Worm (Caenorhabditis elegans): ENCODE data around the gene hlh-30.
A peak's percentile ranks its signal among the peaks of the same experiment; 100 is the strongest.

hlh-30 gene

ce11 chrIV:4024159-4025004, 10.4 kb downstream of the hlh-30 start (continued):
- TF ChIP-seq nhr-20 (tag; optimal IDR thresholded peaks at IDR 0.05) = peak; percentile 86
- TF ChIP-seq egl-27 (tag; optimal IDR thresholded peaks at IDR 0.05) = no peak
- TF ChIP-seq lin-14 (GFP tag; optimal IDR thresholded peaks at IDR 0.05) = peak; percentile 93
- no peak for TF ChIP-seq nhr-28 (tag; optimal IDR thresholded peaks at IDR 0.05)
- TF ChIP-seq egl-13 (tag; optimal IDR thresholded peaks at IDR 0.05) = peak; percentile 44
- no peak for TF ChIP-seq C34B4.2 (tag; optimal IDR thresholded peaks at IDR 0.05)
- no peak for TF ChIP-seq lin-15B (tag; optimal IDR thresholded peaks at IDR 0.05)
- peak; percentile 58 for TF ChIP-seq mef-2 (tag; optimal IDR thresholded peaks at IDR 0.05)
- TF ChIP-seq elt-2 (tag; optimal IDR thresholded peaks at IDR 0.05) = peak; percentile 67
- TF ChIP-seq nhr-76 (tag; optimal IDR thresholded peaks at IDR 0.05) = no peak
- TF ChIP-seq lir-3 (tag; optimal IDR thresholded peaks at IDR 0.05; ENCODE audit: poor library complexity) = peak; percentile 30
- peak; percentile 50 for TF ChIP-seq mep-1 (tag; optimal IDR thresholded peaks at IDR 0.05)
- TF ChIP-seq hlh-17 (GFP tag; optimal IDR thresholded peaks at IDR 0.05; ENCODE audit: borderline replicate concordance) = no peak
- TF ChIP-seq sup-37 (GFP tag; optimal IDR thresholded peaks at IDR 0.05) = peak; percentile 50
- peak; percentile 96 for TF ChIP-seq nhr-85 (tag)
- TF ChIP-seq efl-1 (optimal IDR thresholded peaks at IDR 0.05) = peak; percentile 67 to 72
- TF ChIP-seq efl-1 (GFP tag; optimal IDR thresholded peaks at IDR 0.05 in 1 of 2) = peak; percentile 31 to 94

- TF ChIP-seq lin-35 (GFP tag; optimal IDR thresholded peaks at IDR 0.05) (peak; percentile 5 to 25), unc-86 (tag; optimal IDR thresholded peaks at IDR 0.05) (no peak), nhr-85 (tag) (peak; percentile 64), zip-4 (GFP tag; optimal IDR thresholded peaks at IDR 0.05) (no peak), mdl-1 (tag; optimal IDR thresholded peaks at IDR 0.05) (peak in 1 of 2 experiments; percentile 10), lin-13 (GFP tag; optimal IDR thresholded peaks at IDR 0.05) (no peak), lin-14 (GFP tag; optimal IDR thresholded peaks at IDR 0.05) (peak; percentile 48), mep-1 (tag; optimal IDR thresholded peaks at IDR 0.05) (no peak), snu-23 (GFP tag; optimal IDR thresholded peaks at IDR 0.05) (peak; percentile 23), nhr-71 (tag; optimal IDR thresholded peaks at IDR 0.05) (peak; percentile 31), blmp-1 (tag; optimal IDR thresholded peaks at IDR 0.05) (peak; percentile 52), elt-2 (tag; optimal IDR thresholded peaks at IDR 0.05) (peak; percentile 54), elt-3 (tag; optimal IDR thresholded peaks at IDR 0.05) (peak in 3 of 6 experiments; percentile 9 to 34 (median 15)), lsy-2 (tag; optimal IDR thresholded peaks at IDR 0.05) (peak in 1 of 2 experiments; percentile 26), rnt-1 (tag; optimal IDR thresholded peaks at IDR 0.05) (peak; percentile 33)
Measured at ce11 chrIV:4021847-4022780, 12.6 kb downstream of the hlh-30 start.

- peak; percentile 91 for TF ChIP-seq pag-3 (tag; optimal IDR thresholded peaks at IDR 0.05; ENCODE audit: borderline replicate concordance, insufficient read depth)
- TF ChIP-seq egl-13 (tag; optimal IDR thresholded peaks at IDR 0.05) = peak; percentile 16
- TF ChIP-seq tlp-1 (tag; optimal IDR thresholded peaks at IDR 0.05) = no peak
- TF ChIP-seq snu-23 (GFP tag; optimal IDR thresholded peaks at IDR 0.05) = peak; percentile 82
- peak; percentile 8 for TF ChIP-seq unc-130 (tag; optimal IDR thresholded peaks at IDR 0.05)
- TF ChIP-seq ceh-82 (tag; optimal IDR thresholded peaks at IDR 0.05) = peak; percentile 17 to 81 (median 53)
- peak; percentile 60 for TF ChIP-seq nhr-20 (tag; optimal IDR thresholded peaks at IDR 0.05)
- peak; percentile 47 for TF ChIP-seq jun-1 (tag; optimal IDR thresholded peaks at IDR 0.05)
- peak; percentile 56 for TF ChIP-seq fos-1 (tag; optimal IDR thresholded peaks at IDR 0.05)
- peak; percentile 68 for TF ChIP-seq nhr-47 (tag; optimal IDR thresholded peaks at IDR 0.05)
- TF ChIP-seq ceh-88 (GFP tag; IDR thresholded peaks at IDR 0.05) = no peak
- peak; percentile 57 to 87 for TF ChIP-seq lsy-2 (tag; optimal IDR thresholded peaks at IDR 0.05)
- TF ChIP-seq hlh-17 (GFP tag; optimal IDR thresholded peaks at IDR 0.05; ENCODE audit: borderline replicate concordance) = no peak
- peak; percentile 63 for TF ChIP-seq irx-1 (tag; optimal IDR thresholded peaks at IDR 0.05)
- peak; percentile 63 to 71 for TF ChIP-seq efl-1 (optimal IDR thresholded peaks at IDR 0.05)
- TF ChIP-seq efl-1 (GFP tag; optimal IDR thresholded peaks at IDR 0.05 in 1 of 2) = peak; percentile 37 to 94
- peak; percentile 28 for TF ChIP-seq nhr-77 (tag; optimal IDR thresholded peaks at IDR 0.05)
- TF ChIP-seq rnt-1 (tag; optimal IDR thresholded peaks at IDR 0.05) = peak; percentile 75
- TF ChIP-seq mef-2 (tag; optimal IDR thresholded peaks at IDR 0.05) = no peak
- TF ChIP-seq nhr-11 (tag; optimal IDR thresholded peaks at IDR 0.05) = peak; percentile 33
- peak; percentile 1 for TF ChIP-seq lin-39 (tag; optimal IDR thresholded peaks at IDR 0.05)
- no peak for TF ChIP-seq elt-2 (tag; optimal IDR thresholded peaks at IDR 0.05)
- TF ChIP-seq C04F5.9 (tag; optimal IDR thresholded peaks at IDR 0.05) = peak; percentile 5
- TF ChIP-seq nhr-84 (tag; optimal IDR thresholded peaks at IDR 0.05) = no peak
- TF ChIP-seq tbx-2 (tag; optimal IDR thresholded peaks at IDR 0.05) = peak; percentile 64
Measured at ce11 chrIV:4019836-4020235, 14.9 kb downstream of the hlh-30 start.

All from whole organism, L1 larva.